Worm (Caenorhabditis elegans): ENCODE results near the gene C27A7.5.

DNA sequence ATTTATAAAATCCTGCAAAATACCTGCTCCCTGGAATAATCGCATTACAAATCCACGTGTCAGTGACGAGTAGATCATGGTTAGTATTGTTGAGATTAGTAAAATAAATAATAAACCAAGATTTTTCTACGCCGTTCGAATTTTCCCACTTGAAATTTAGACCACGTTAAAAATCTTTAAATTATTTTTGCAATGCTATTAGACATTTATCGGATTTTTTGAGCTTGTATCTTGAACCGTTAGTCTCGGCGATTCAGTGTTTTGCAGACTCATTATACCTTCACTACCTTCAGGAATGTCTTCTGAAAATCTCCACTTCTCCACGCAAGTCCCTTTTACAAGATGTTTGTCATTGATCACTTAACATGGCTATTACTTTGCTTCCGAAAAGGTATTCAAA lies at the start of gene C27A7.5:
- TF ChIP-seq nhr-237 (tag; optimal IDR thresholded peaks at IDR 0.05) = no peak
- no peak for TF ChIP-seq fos-1 (tag; optimal IDR thresholded peaks at IDR 0.05)
- TF ChIP-seq mml-1 (tag; optimal IDR thresholded peaks at IDR 0.05) = no peak
- no peak for TF ChIP-seq fkh-10 (GFP tag; optimal IDR thresholded peaks at IDR 0.05)

All from whole organism, L3 larva.